Fruit fly (Drosophila melanogaster) Kc167 (cell line): ENCODE measurements around the gene Charon.

Source experiments
- h ChIP-seq: fragments of >200 bp; optimal IDR thresholded peaks from 3 replicates; lab custom pipeline; 2018; ENCODE audit warnings: missing external identifiers
- insv ChIP-seq: fragments of >200 bp; optimal IDR thresholded peaks from 3 replicates; lab custom pipeline; 2018; ENCODE audit warnings: missing external identifiers

DNA sequence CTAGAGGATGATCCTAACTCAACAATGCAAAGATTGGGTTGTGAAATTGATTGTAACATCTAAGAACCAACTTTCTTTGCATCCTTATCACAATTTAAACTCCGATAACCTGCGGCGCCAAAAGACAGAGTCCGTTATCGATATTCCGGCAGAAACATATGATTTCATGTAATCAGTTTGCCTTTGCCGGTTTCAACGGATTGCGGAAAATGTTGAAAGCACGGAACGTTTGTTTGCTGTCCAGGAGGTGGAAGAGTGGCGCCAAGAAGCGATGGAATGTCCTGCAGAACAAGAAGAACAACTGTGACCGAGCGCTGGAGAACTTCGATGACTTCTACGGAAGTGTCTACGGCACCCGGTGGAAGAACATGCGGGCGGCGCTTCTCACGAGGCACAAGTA is 24.9 kb downstream of the Charon start:
- TF ChIP-seq h (lab: Kevin White, UChicago) (no peak), insv (lab: Kevin White, UChicago) (no peak)
